Worm (Caenorhabditis elegans) whole organism, L4/young adult: ENCODE results near the gene F35H12.5.

Experiments
- W03F9.2 ChIP-seq: fragments of 150-350 bp; optimal IDR thresholded peaks from 2 replicates; lab custom pipeline; 2014; ENCODE audit warnings: missing biosample characterization, missing genetic modification characterization
- dao-5 ChIP-seq: sonication (generic microtip); optimal IDR thresholded peaks from 2 replicates; lab custom pipeline; 2016; ENCODE audit warnings: missing genotype, missing genetic modification characterization, moderate library complexity, missing compliant biosample characterization
- him-1 ChIP-seq: sonication (generic microtip); optimal IDR thresholded peaks from 2 replicates; lab custom pipeline; 2016; ENCODE audit warnings: missing genotype, missing genetic modification reagents, missing genetic modification characterization, missing compliant biosample characterization

DNA sequence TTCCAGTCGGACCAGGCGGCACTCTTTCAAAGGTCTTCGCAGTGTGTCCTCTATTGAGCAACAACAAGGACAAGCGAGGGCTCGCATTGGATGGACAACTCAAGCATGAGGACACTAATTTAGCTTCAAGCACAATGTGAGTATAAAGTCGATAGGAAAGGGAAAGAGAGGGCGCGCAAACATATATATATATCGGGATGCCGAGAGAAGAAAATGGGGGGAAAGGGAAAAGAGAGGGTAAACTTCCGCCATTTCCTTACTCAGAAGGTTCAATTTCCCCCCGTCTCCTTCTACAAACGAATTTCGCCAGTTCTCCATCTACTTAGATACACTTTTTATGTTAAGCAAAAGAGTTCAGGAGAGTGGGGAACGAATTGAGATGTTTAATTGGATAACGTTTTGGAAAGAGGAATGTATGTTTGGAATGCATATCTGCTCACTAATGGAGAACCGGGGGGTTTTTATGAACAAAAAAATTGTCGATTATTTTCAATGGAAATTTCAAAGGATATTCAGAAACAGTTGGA lies 34.4 kb downstream of the F35H12.5 start:
- TF ChIP-seq him-1 (tag; lab: Kevin White, UChicago) (no peak), dao-5 (no peak), W03F9.2 (tag; lab: Kevin White, UChicago) (no peak)
